Worm (Caenorhabditis elegans) whole organism, L3 larva: ENCODE data around the gene C30B5.6.

Experiments
- R02D3.7 ChIP-seq: fragments of 150-350 bp; optimal IDR thresholded peaks from 2 replicates; lab custom pipeline; 2014; ENCODE audit warnings: missing biosample characterization, missing genetic modification characterization
- ZK546.5 ChIP-seq: sonication (generic microtip); optimal IDR thresholded peaks from 2 replicates; lab custom pipeline; 2017; ENCODE audit warnings: missing biosample characterization, missing genetic modification characterization
- aly-2 ChIP-seq: fragments of 150-350 bp; optimal IDR thresholded peaks from 2 replicates; lab custom pipeline; 2014; ENCODE audit warnings: missing biosample characterization, missing genetic modification characterization
- ama-1 ChIP-seq: fragments of 150-350 bp; optimal IDR thresholded peaks from 2 replicates; lab custom pipeline; 2018
- ceh-16 ChIP-seq: sonication (generic microtip); optimal IDR thresholded peaks from 2 replicates; lab custom pipeline; 2017; ENCODE audit warnings: missing biosample characterization, missing genetic modification characterization
- ceh-28 ChIP-seq: fragments of 150-350 bp; optimal IDR thresholded peaks from 2 replicates; lab custom pipeline; 2014; ENCODE audit warnings: missing biosample characterization, missing genetic modification reagents, missing genetic modification characterization
- ceh-82 ChIP-seq: fragments of 150-350 bp; optimal IDR thresholded peaks from 2 replicates; lab custom pipeline; 2014; ENCODE audit warnings: missing biosample characterization, missing genetic modification characterization
- ceh-9 ChIP-seq: sonication (generic microtip); optimal IDR thresholded peaks from 2 replicates; lab custom pipeline; 2018; ENCODE audit warnings: missing biosample characterization, missing genetic modification characterization
- daf-12 ChIP-seq: fragments of 150-350 bp; optimal IDR thresholded peaks from 2 replicates; lab custom pipeline; 2014; ENCODE audit warnings: missing biosample characterization, missing genetic modification reagents, missing genetic modification characterization
- egl-27 ChIP-seq: sonication (generic microtip); optimal IDR thresholded peaks from 4 replicates; lab custom pipeline; 2017; ENCODE audit warnings: missing biosample characterization, missing genetic modification reagents, missing genetic modification characterization
- egl-5 ChIP-seq: fragments of 150-350 bp; optimal IDR thresholded peaks from 2 replicates; lab custom pipeline; 2017; ENCODE audit warnings: missing biosample characterization, missing genetic modification reagents, missing genetic modification characterization, inconsistent platforms
- elt-1 ChIP-seq: fragments of 150-350 bp; optimal IDR thresholded peaks from 2 replicates; lab custom pipeline; 2014; ENCODE audit warnings: missing biosample characterization, missing genetic modification characterization
- elt-2 ChIP-seq: sonication (generic microtip); optimal IDR thresholded peaks from 2 replicates; lab custom pipeline; 2016; ENCODE audit warnings: missing genetic modification reagents, mild to moderate bottlenecking, missing genetic modification characterization, missing compliant biosample characterization
- elt-3 ChIP-seq, 3 experiments: fragments of 150-350 bp in 1 of 3; sonication (generic microtip) in 2 of 3; optimal IDR thresholded peaks; 2 replicates in 2 of 3; 4 replicates in 1 of 3; lab custom pipeline; 2014 to 2017; ENCODE audit warnings: missing biosample characterization in 3 of 3, missing genetic modification characterization in 3 of 3
- eor-1 ChIP-seq, 2 experiments: fragments of 150-350 bp; optimal IDR thresholded peaks; 2 replicates each; lab custom pipeline; 2014 to 2018; ENCODE audit warnings: missing biosample characterization in 2 of 2, missing genetic modification characterization in 2 of 2
- fkh-10 ChIP-seq: sonication (generic microtip); optimal IDR thresholded peaks from 2 replicates; lab custom pipeline; 2017; ENCODE audit warnings: missing biosample characterization, missing genetic modification reagents, missing genetic modification characterization
- hmg-11 ChIP-seq: sonication (generic microtip); optimal IDR thresholded peaks from 2 replicates; lab custom pipeline; 2016; ENCODE audit warnings: missing genetic modification characterization, missing compliant biosample characterization
- jun-1 ChIP-seq: fragments of 150-350 bp; optimal IDR thresholded peaks from 2 replicates; lab custom pipeline; 2014; ENCODE audit warnings: missing biosample characterization, missing genetic modification reagents, missing genetic modification characterization
- lin-15B ChIP-seq: fragments of 150-350 bp; optimal IDR thresholded peaks from 2 replicates; lab custom pipeline; 2014; ENCODE audit warnings: missing biosample characterization, missing genetic modification characterization
- lin-39 ChIP-seq: fragments of 150-350 bp; optimal IDR thresholded peaks from 2 replicates; lab custom pipeline; 2018; ENCODE audit warnings: missing biosample characterization, missing genetic modification reagents, missing genetic modification characterization
- lsy-12 ChIP-seq: sonication (generic microtip); optimal IDR thresholded peaks from 2 replicates; lab custom pipeline; 2016; ENCODE audit warnings: mild to moderate bottlenecking, missing genetic modification characterization, missing compliant biosample characterization
- mml-1 ChIP-seq: fragments of 150-350 bp; sonication (generic microtip); optimal IDR thresholded peaks from 3 replicates; lab custom pipeline; 2014; ENCODE audit warnings: missing biosample characterization, missing genetic modification characterization
- nfya-1 ChIP-seq: sonication (generic microtip); optimal IDR thresholded peaks from 2 replicates; lab custom pipeline; 2017; ENCODE audit warnings: missing genetic modification characterization, mild to moderate bottlenecking, missing compliant biosample characterization, antibody characterized with exemption, moderate library complexity; ENCODE audit not compliant: insufficient read depth
- nhr-12 ChIP-seq: fragments of 150-350 bp; optimal IDR thresholded peaks from 2 replicates; lab custom pipeline; 2014; ENCODE audit warnings: missing biosample characterization, missing genetic modification characterization
- nhr-237 ChIP-seq: fragments of 150-350 bp; optimal IDR thresholded peaks from 2 replicates; lab custom pipeline; 2014; ENCODE audit warnings: missing biosample characterization, missing genetic modification characterization
- nhr-25 ChIP-seq: sonication (generic microtip); optimal IDR thresholded peaks from 2 replicates; lab custom pipeline; 2017; ENCODE audit warnings: missing biosample characterization, missing genetic modification characterization
- nhr-43 ChIP-seq: sonication (generic microtip); optimal IDR thresholded peaks from 2 replicates; lab custom pipeline; 2016; ENCODE audit warnings: mild to moderate bottlenecking, missing genetic modification characterization, missing compliant biosample characterization; ENCODE audit not compliant: poor library complexity, severe bottlenecking
- nhr-67 ChIP-seq: fragments of 150-350 bp; optimal IDR thresholded peaks from 2 replicates; lab custom pipeline; 2014; ENCODE audit warnings: missing biosample characterization, missing genetic modification characterization
- nhr-76 ChIP-seq: fragments of 150-350 bp; sonication (generic microtip); optimal IDR thresholded peaks from 5 replicates; lab custom pipeline; 2014; ENCODE audit warnings: missing biosample characterization, missing genetic modification characterization
- nhr-77 ChIP-seq: fragments of 150-350 bp; optimal IDR thresholded peaks from 2 replicates; lab custom pipeline; 2014; ENCODE audit warnings: missing biosample characterization, missing genetic modification characterization
- pha-4 ChIP-seq: fragments of 150-350 bp; optimal IDR thresholded peaks from 2 replicates; lab custom pipeline; 2014; ENCODE audit warnings: missing biosample characterization, missing genetic modification reagents, missing genetic modification characterization
- pqm-1 ChIP-seq: fragments of 150-350 bp; optimal IDR thresholded peaks from 2 replicates; lab custom pipeline; 2017; ENCODE audit warnings: missing biosample characterization, missing genetic modification characterization, inconsistent platforms
- skn-1 ChIP-seq: fragments of 150-350 bp; optimal IDR thresholded peaks from 2 replicates; lab custom pipeline; 2014; ENCODE audit warnings: missing biosample characterization, missing genetic modification characterization
- snpc-4 ChIP-seq: fragments of 150-350 bp; optimal IDR thresholded peaks from 2 replicates; lab custom pipeline; 2014; ENCODE audit warnings: missing biosample characterization, missing genetic modification characterization
- tbx-2 ChIP-seq: sonication (generic microtip); optimal IDR thresholded peaks from 2 replicates; lab custom pipeline; 2016; ENCODE audit warnings: mild to moderate bottlenecking, missing genetic modification characterization, missing compliant biosample characterization
- unc-62 ChIP-seq: fragments of 150-350 bp; sonication (generic microtip); optimal IDR thresholded peaks from 4 replicates; lab custom pipeline; 2014; ENCODE audit warnings: missing biosample characterization, missing genetic modification reagents, missing genetic modification characterization
- zag-1 ChIP-seq: fragments of 150-350 bp; optimal IDR thresholded peaks from 2 replicates; lab custom pipeline; 2014; ENCODE audit warnings: missing biosample characterization, missing genetic modification characterization
- ztf-11 ChIP-seq: fragments of 150-350 bp; optimal IDR thresholded peaks from 2 replicates; lab custom pipeline; 2014; ENCODE audit warnings: missing biosample characterization, missing genetic modification characterization
- ztf-4 ChIP-seq: fragments of 150-350 bp; optimal IDR thresholded peaks from 2 replicates; lab custom pipeline; 2014; ENCODE audit warnings: missing biosample characterization, missing genetic modification characterization

Gene C30B5.6

ce11 chrII:6260684-6261083 lies 38.2 kb upstream of the C30B5.6 start, which contains the start of gene nmgp-1:
Gene nmgp-1 (plus strand): TSS chrII:6260857.
- TF ChIP-seq pha-4 (tag; lab: Kevin White, UChicago) (peak; percentile 54), pqm-1 (no peak)
- TF ChIP-seq, all 47 proteins: peak for 1

DNA sequence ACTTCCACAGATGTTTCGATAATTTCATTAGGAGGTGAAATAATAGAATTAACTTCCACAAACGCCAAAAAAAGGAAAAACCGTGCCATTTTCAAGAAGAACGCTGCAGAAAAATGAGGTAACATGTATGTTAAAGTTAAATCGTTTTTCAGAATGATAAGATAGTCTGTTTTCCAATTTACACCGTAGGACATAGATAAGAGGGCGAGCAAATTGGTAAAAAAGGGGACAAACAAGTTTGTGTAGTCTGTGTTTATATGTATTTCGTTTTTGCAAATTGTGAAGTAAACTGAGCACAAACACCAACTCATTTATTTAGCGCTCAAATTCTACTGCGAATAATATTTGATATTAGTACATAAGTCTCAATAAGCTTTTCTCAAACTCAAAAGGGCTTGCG lies 37.4 kb upstream of the C30B5.6 start, which contains the start of gene F13H8.11:
Gene F13H8.11 (minus strand): TSS at position 155 of the 400 bp plus-strand sequence.
- TF ChIP-seq nhr-25 (tag; lab: Kevin White, UChicago) (no peak), skn-1 (tag; lab: Kevin White, UChicago) (no peak), pqm-1 (peak; percentile 36), elt-2 (tag; lab: Kevin White, UChicago) (peak; percentile 57), lsy-12 (tag; lab: Kevin White, UChicago) (no peak), pha-4 (tag; lab: Kevin White, UChicago) (peak; percentile 28), ceh-16 (no peak), ceh-28 (tag; lab: Kevin White, UChicago) (no peak), unc-62 (GFP tag; lab: Kevin White, UChicago) (no peak), ZK546.5 (no peak), jun-1 (no peak), lin-39 (no peak), egl-5 (tag; lab: Kevin White, UChicago) (no peak)

DNA sequence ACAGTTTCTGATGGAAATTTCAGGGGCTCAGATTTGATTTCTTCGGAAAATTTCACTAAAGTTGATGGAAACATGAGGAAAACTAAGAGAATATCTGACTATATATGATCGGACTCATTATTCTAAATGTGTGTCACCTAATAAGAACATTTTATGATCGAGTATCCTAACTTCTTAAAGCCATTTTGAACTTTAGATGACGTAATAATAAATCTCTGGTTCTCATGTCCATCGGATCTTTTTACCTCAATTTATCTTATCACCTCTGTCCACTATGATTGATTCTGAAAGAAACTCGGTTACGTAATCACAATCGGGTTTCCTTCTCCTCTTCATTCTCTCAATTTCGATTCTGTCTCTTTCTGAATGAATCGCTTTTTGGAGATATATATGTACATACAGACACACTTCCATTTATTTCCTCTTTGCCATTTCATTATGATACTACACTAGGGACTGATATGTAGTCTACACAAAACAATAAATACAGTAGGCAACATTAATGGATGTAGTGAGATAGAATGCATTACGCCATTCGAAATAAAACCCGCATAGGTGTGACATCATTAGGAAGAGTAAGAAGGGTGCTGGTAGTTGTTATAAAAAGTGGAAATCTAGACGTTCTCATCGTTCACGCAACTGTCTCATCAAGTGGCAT lies 34.9 kb upstream of the C30B5.6 start:
- TF ChIP-seq ceh-28 (tag; lab: Kevin White, UChicago) (no peak), nhr-43 (peak; percentile 26), nhr-12 (tag; lab: Kevin White, UChicago) (no peak), nhr-25 (tag; lab: Kevin White, UChicago) (peak; percentile 2)

- TF ChIP-seq R02D3.7 (tag; lab: Kevin White, UChicago), result no peak
- TF ChIP-seq ZK546.5, result no peak
- no peak for TF ChIP-seq ceh-28 (tag; lab: Kevin White, UChicago)
- no peak for TF ChIP-seq pha-4 (tag; lab: Kevin White, UChicago)
Observed at ce11 chrII:6256024-6256423, 33.6 kb upstream of the C30B5.6 start, which contains the start of gene F13H8.5. Gene F13H8.5 (minus strand): TSS chrII:6256124.

- TF ChIP-seq ama-1 (lab: Kevin White, UChicago), result no peak
- TF ChIP-seq pqm-1, result no peak
- TF ChIP-seq ceh-9 (tag; lab: Kevin White, UChicago), result no peak
- no peak for TF ChIP-seq nhr-237 (tag; lab: Kevin White, UChicago)
- no peak for TF ChIP-seq ztf-11 (tag; lab: Kevin White, UChicago)
- TF ChIP-seq aly-2 (tag; lab: Kevin White, UChicago), result peak; percentile 14
- no peak for TF ChIP-seq egl-27 (tag; lab: Kevin White, UChicago)
- TF ChIP-seq daf-12 (tag; lab: Kevin White, UChicago), result no peak
Observed at ce11 chrII:6252707-6253106, 30.2 kb upstream of the C30B5.6 start.

- no peak for TF ChIP-seq eor-1 (tag; optimal IDR thresholded peaks at IDR 0.05; lab: Kevin White, UChicago)
- peak; percentile 89 for TF ChIP-seq egl-5 (tag; lab: Kevin White, UChicago)
- peak; percentile 90 for TF ChIP-seq nfya-1 (tag; lab: Kevin White, UChicago)
- TF ChIP-seq snpc-4 (tag; lab: Kevin White, UChicago), result peak; percentile 79
- TF ChIP-seq tbx-2 (tag; lab: Kevin White, UChicago), result no peak
- TF ChIP-seq aly-2 (tag; lab: Kevin White, UChicago), result no peak
- TF ChIP-seq hmg-11, result peak; percentile 71
- no peak for TF ChIP-seq fkh-10
- no peak for TF ChIP-seq ztf-4 (tag; lab: Kevin White, UChicago)
- TF ChIP-seq nhr-76, result no peak
- peak; percentile 76 for TF ChIP-seq ama-1 (lab: Kevin White, UChicago)
- peak; percentile 11 for TF ChIP-seq pqm-1
- TF ChIP-seq pha-4 (tag; lab: Kevin White, UChicago), result peak; percentile 94
- peak; percentile 88 for TF ChIP-seq nhr-25 (tag; lab: Kevin White, UChicago)
- TF ChIP-seq elt-3 (tag; optimal IDR thresholded peaks at IDR 0.05; lab: Kevin White, UChicago), result peak in 1 of 3 experiments; percentile 4
- no peak for TF ChIP-seq nhr-77 (tag; lab: Kevin White, UChicago)
- no peak for TF ChIP-seq mml-1 (tag; lab: Kevin White, UChicago)
- TF ChIP-seq unc-62 (GFP tag; lab: Kevin White, UChicago), result no peak
- TF ChIP-seq ceh-28 (tag; lab: Kevin White, UChicago), result peak; percentile 53
- no peak for TF ChIP-seq nhr-237 (tag; lab: Kevin White, UChicago)
- TF ChIP-seq ztf-11 (tag; lab: Kevin White, UChicago), result no peak
- TF ChIP-seq ceh-82 (tag; lab: Kevin White, UChicago), result peak; percentile 6
- no peak for TF ChIP-seq zag-1 (tag; lab: Kevin White, UChicago)
- no peak for TF ChIP-seq nhr-67 (tag; lab: Kevin White, UChicago)
- peak; percentile 20 for TF ChIP-seq R02D3.7 (tag; lab: Kevin White, UChicago)
- peak; percentile 8 for TF ChIP-seq egl-27 (tag; lab: Kevin White, UChicago)
- peak; percentile 18 for TF ChIP-seq jun-1
- TF ChIP-seq lin-15B, result peak; percentile 84
- TF ChIP-seq elt-1 (tag; lab: Kevin White, UChicago), result no peak
Observed at ce11 chrII:6250782-6251461, 28.5 kb upstream of the C30B5.6 start, which contains the start of gene phb-2. Gene phb-2 (plus strand): TSS chrII:6251411.
